Fruit fly (Drosophila melanogaster) whole organism, embryonic: ENCODE results near the gene CG13658.

Experiments
- Antp ChIP-seq: fragments of 200-800 bp; sonication (Bioruptor generic); optimal IDR thresholded peaks from 3 replicates; lab custom pipeline; 2016; ENCODE audit warnings: missing biosample characterization, missing genetic modification characterization
- CG10565 ChIP-seq: fragments of 200-800 bp; sonication (Bioruptor generic); optimal IDR thresholded peaks from 3 replicates; lab custom pipeline; 2016; ENCODE audit warnings: missing biosample characterization, mild to moderate bottlenecking, missing genetic modification characterization
- CG1233 ChIP-seq: fragments of 200-800 bp; sonication (Bioruptor generic); optimal IDR thresholded peaks from 4 replicates; lab custom pipeline; 2018; ENCODE audit warnings: missing biosample characterization, mild to moderate bottlenecking, missing genetic modification characterization
- CG13123 ChIP-seq: fragments of 200-800 bp; sonication (Bioruptor generic); optimal IDR thresholded peaks from 2 replicates; lab custom pipeline; 2016; ENCODE audit warnings: missing biosample characterization, missing genetic modification characterization
- CG14710 ChIP-seq: fragments of 200-800 bp; sonication (Bioruptor generic); optimal IDR thresholded peaks from 3 replicates; lab custom pipeline; 2019; ENCODE audit warnings: missing biosample characterization, mild to moderate bottlenecking, missing genetic modification characterization, moderate library complexity
- CG14965 ChIP-seq: fragments of 200-800 bp; sonication (Bioruptor generic); optimal IDR thresholded peaks from 2 replicates; lab custom pipeline; 2016; ENCODE audit warnings: missing biosample characterization, missing genetic modification characterization, borderline replicate concordance
- CG15269 ChIP-seq: fragments of 200-800 bp; sonication (Bioruptor generic); optimal IDR thresholded peaks from 2 replicates; lab custom pipeline; 2018; ENCODE audit warnings: missing biosample characterization, mild to moderate bottlenecking, missing genetic modification characterization, moderate library complexity
- CG1529 ChIP-seq: fragments of 200-800 bp; sonication (Bioruptor generic); optimal IDR thresholded peaks from 3 replicates; lab custom pipeline; 2018; ENCODE audit warnings: missing biosample characterization, missing genetic modification characterization
- CG15479 ChIP-seq: fragments of 200-800 bp; sonication (Bioruptor generic); optimal IDR thresholded peaks from 3 replicates; lab custom pipeline; 2019; ENCODE audit warnings: missing biosample characterization, mild to moderate bottlenecking, missing genetic modification characterization, moderate library complexity
- CG15514 ChIP-seq: fragments of 200-800 bp; sonication (Bioruptor generic); optimal IDR thresholded peaks from 3 replicates; lab custom pipeline; 2017; ENCODE audit warnings: missing biosample characterization, missing genetic modification characterization, mild to moderate bottlenecking, moderate library complexity, missing genetic modification reagents
- CG16863 ChIP-seq: fragments of 200-800 bp; sonication (Bioruptor generic); optimal IDR thresholded peaks from 3 replicates; lab custom pipeline; 2016; ENCODE audit warnings: missing biosample characterization, missing genetic modification characterization
- CG17802 ChIP-seq: fragments of 200-800 bp; sonication (Bioruptor generic); optimal IDR thresholded peaks from 2 replicates; lab custom pipeline; 2018; ENCODE audit warnings: missing biosample characterization, mild to moderate bottlenecking, missing genetic modification characterization, moderate library complexity
- CG18619 ChIP-seq: fragments of 200-800 bp; sonication (Bioruptor generic); optimal IDR thresholded peaks from 3 replicates; lab custom pipeline; 2017; ENCODE audit warnings: missing biosample characterization, mild to moderate bottlenecking, missing genetic modification characterization
- CG4282 ChIP-seq: fragments of 200-800 bp; sonication (Bioruptor generic); optimal IDR thresholded peaks from 2 replicates; lab custom pipeline; 2016; ENCODE audit warnings: missing biosample characterization, missing genetic modification characterization
- CG4707 ChIP-seq: fragments of 200-800 bp; sonication (Bioruptor generic); optimal IDR thresholded peaks from 2 replicates; lab custom pipeline; 2018; ENCODE audit warnings: missing biosample characterization, mild to moderate bottlenecking, missing genetic modification characterization, moderate library complexity
- CG7357 ChIP-seq: fragments of 200-800 bp; sonication (Bioruptor generic); IDR thresholded peaks from 3 replicates; pipeline ENCODE4 v1.3.6; 2022; ENCODE audit warnings: missing biosample characterization, missing genetic modification characterization
- CG8089 ChIP-seq: fragments of 200-800 bp; sonication (Bioruptor generic); optimal IDR thresholded peaks from 3 replicates; lab custom pipeline; 2016; ENCODE audit warnings: missing biosample characterization, missing genetic modification characterization
- CG8290 ChIP-seq, 3 experiments: fragments of 200-800 bp; sonication (Bioruptor generic); optimal IDR thresholded peaks; 2 replicates each; lab custom pipeline; 2016 to 2019; ENCODE audit warnings: missing biosample characterization in 3 of 3, missing genetic modification characterization in 3 of 3, mild to moderate bottlenecking in 2 of 3, moderate library complexity in 1 of 3
- CG8478 ChIP-seq: fragments of >200 bp; optimal IDR thresholded peaks from 2 replicates; lab custom pipeline; 2018
- CoRest ChIP-seq: fragments of 200-800 bp; sonication (Bioruptor generic); optimal IDR thresholded peaks from 3 replicates; lab custom pipeline; 2018; ENCODE audit warnings: missing biosample characterization, mild to moderate bottlenecking, missing genetic modification characterization, moderate library complexity
- CrebB ChIP-seq: fragments of 200-800 bp; sonication (Bioruptor generic); optimal IDR thresholded peaks from 3 replicates; lab custom pipeline; 2018; ENCODE audit warnings: missing biosample characterization, mild to moderate bottlenecking, missing genetic modification characterization
- D19A ChIP-seq: fragments of 200-800 bp; optimal IDR thresholded peaks from 3 replicates; lab custom pipeline; 2019; ENCODE audit warnings: missing biosample characterization, mild to moderate bottlenecking, missing genetic modification characterization, moderate library complexity
- Deaf1 ChIP-seq: fragments of 200-800 bp; optimal IDR thresholded peaks from 3 replicates; lab custom pipeline; 2019; ENCODE audit warnings: missing biosample characterization, mild to moderate bottlenecking, missing genetic modification characterization, moderate library complexity
- MTF-1 ChIP-seq: fragments of 200-800 bp; sonication (Bioruptor generic); optimal IDR thresholded peaks from 2 replicates; lab custom pipeline; 2018; ENCODE audit warnings: missing biosample characterization, mild to moderate bottlenecking, missing genetic modification characterization, borderline replicate concordance
- PHDP ChIP-seq: fragments of 200-800 bp; sonication (Bioruptor generic); optimal IDR thresholded peaks from 3 replicates; lab custom pipeline; 2018; ENCODE audit warnings: missing biosample characterization, mild to moderate bottlenecking, missing genetic modification characterization, moderate library complexity
- Rfx ChIP-seq: fragments of 200-800 bp; sonication (Bioruptor generic); IDR thresholded peaks from 2 replicates; pipeline ENCODE4 v1.3.6; 2022; ENCODE audit warnings: missing biosample characterization, missing genetic modification characterization
- Taf1 ChIP-seq: fragments of 200-800 bp; sonication (Bioruptor generic); IDR thresholded peaks from 2 replicates; pipeline ENCODE4 v1.3.6; 2022; ENCODE audit warnings: missing biosample characterization, missing genetic modification characterization
- Tbp ChIP-seq: fragments of >200 bp; optimal IDR thresholded peaks from 2 replicates; lab custom pipeline; 2018; ENCODE audit warnings: missing biosample characterization, missing genetic modification characterization
- ab ChIP-seq: fragments of 200-800 bp; sonication (Bioruptor generic); optimal IDR thresholded peaks from 2 replicates; lab custom pipeline; 2016; ENCODE audit warnings: missing biosample characterization, missing genetic modification characterization
- ash1 ChIP-seq: fragments of 200-800 bp; sonication (Bioruptor generic); optimal IDR thresholded peaks from 2 replicates; lab custom pipeline; 2018; ENCODE audit warnings: missing biosample characterization, mild to moderate bottlenecking, missing genetic modification characterization
- az2 ChIP-seq: fragments of 200-800 bp; sonication (Bioruptor generic); optimal IDR thresholded peaks from 3 replicates; lab custom pipeline; 2016; ENCODE audit warnings: missing biosample characterization, missing genetic modification characterization
- bab2 ChIP-seq: fragments of 200-800 bp; sonication (Bioruptor generic); optimal IDR thresholded peaks from 2 replicates; lab custom pipeline; 2016; ENCODE audit warnings: missing biosample characterization, missing genetic modification characterization
- cato ChIP-seq: fragments of 200-800 bp; sonication (Bioruptor generic); optimal IDR thresholded peaks from 2 replicates; lab custom pipeline; 2016; ENCODE audit warnings: missing biosample characterization, missing genetic modification characterization, borderline replicate concordance
- corto ChIP-seq: fragments of 200-800 bp; sonication (Bioruptor generic); optimal IDR thresholded peaks from 2 replicates; lab custom pipeline; 2016; ENCODE audit warnings: missing biosample characterization, mild to moderate bottlenecking, missing genetic modification characterization, moderate library complexity
- dpn ChIP-seq, 2 experiments: fragments of 200-800 bp; sonication (Bioruptor generic); optimal IDR thresholded peaks; 3 replicates each; lab custom pipeline; 2016; ENCODE audit warnings: missing biosample characterization in 2 of 2, missing genetic modification characterization in 2 of 2
- en ChIP-seq: fragments of 200-800 bp; sonication (Bioruptor generic); optimal IDR thresholded peaks from 2 replicates; lab custom pipeline; 2016; ENCODE audit warnings: missing biosample characterization, missing genetic modification characterization
- fd102C ChIP-seq: fragments of 200-800 bp; sonication (Bioruptor generic); optimal IDR thresholded peaks from 2 replicates; lab custom pipeline; 2018; ENCODE audit warnings: missing biosample characterization, mild to moderate bottlenecking, missing genetic modification characterization, moderate library complexity
- fru ChIP-seq: fragments of >200 bp; optimal IDR thresholded peaks from 2 replicates; lab custom pipeline; 2017
- grn ChIP-seq: fragments of 200-800 bp; sonication (Bioruptor generic); optimal IDR thresholded peaks from 3 replicates; lab custom pipeline; 2017; ENCODE audit warnings: missing biosample characterization, missing genetic modification characterization
- hbn ChIP-seq: fragments of 200-800 bp; sonication (Bioruptor generic); IDR thresholded peaks from 2 replicates; pipeline ENCODE4 v1.3.6; 2022; ENCODE audit warnings: missing biosample characterization, missing genetic modification characterization; ENCODE audit not compliant: partially characterized antibody
- mirr ChIP-seq: fragments of 200-800 bp; sonication (Bioruptor generic); optimal IDR thresholded peaks from 3 replicates; lab custom pipeline; 2018; ENCODE audit warnings: missing biosample characterization, mild to moderate bottlenecking, missing genetic modification characterization
- nerfin-1 ChIP-seq: fragments of 200-800 bp; sonication (Bioruptor generic); optimal IDR thresholded peaks from 3 replicates; lab custom pipeline; 2019; ENCODE audit warnings: missing biosample characterization, mild to moderate bottlenecking, missing genetic modification characterization, moderate library complexity
- pho ChIP-seq: fragments of 200-800 bp; sonication (Bioruptor generic); optimal IDR thresholded peaks from 2 replicates; lab custom pipeline; 2016; ENCODE audit warnings: missing biosample characterization, missing genetic modification characterization
- phol ChIP-seq: fragments of 200-800 bp; sonication (Bioruptor generic); optimal IDR thresholded peaks from 3 replicates; lab custom pipeline; 2018; ENCODE audit warnings: missing biosample characterization, mild to moderate bottlenecking, missing genetic modification characterization, moderate library complexity
- ro ChIP-seq: fragments of 200-800 bp; sonication (Bioruptor generic); IDR thresholded peaks from 2 replicates; pipeline ENCODE4 v1.3.6; 2022; ENCODE audit warnings: missing biosample characterization, missing genetic modification characterization
- sim ChIP-seq: fragments of 200-800 bp; sonication (Bioruptor generic); IDR thresholded peaks from 2 replicates; pipeline ENCODE4 v1.3.6; 2022; ENCODE audit warnings: missing biosample characterization, missing genetic modification characterization
- stwl ChIP-seq: fragments of 200-800 bp; sonication (Bioruptor generic); optimal IDR thresholded peaks from 3 replicates; lab custom pipeline; 2018; ENCODE audit warnings: missing biosample characterization, mild to moderate bottlenecking, missing genetic modification characterization, moderate library complexity
- tap ChIP-seq: fragments of 200-800 bp; optimal IDR thresholded peaks from 3 replicates; lab custom pipeline; 2019; ENCODE audit warnings: missing biosample characterization, mild to moderate bottlenecking, missing genetic modification characterization, moderate library complexity
- tin ChIP-seq: fragments of 200-800 bp; sonication (Bioruptor generic); optimal IDR thresholded peaks from 3 replicates; lab custom pipeline; 2016; ENCODE audit warnings: missing biosample characterization, missing genetic modification characterization
- zen ChIP-seq: fragments of 200-800 bp; sonication (Bioruptor generic); optimal IDR thresholded peaks from 3 replicates; lab custom pipeline; 2018; ENCODE audit warnings: missing biosample characterization, mild to moderate bottlenecking, missing genetic modification characterization, moderate library complexity
- zf30C ChIP-seq: fragments of 200-800 bp; sonication (Bioruptor generic); optimal IDR thresholded peaks from 3 replicates; lab custom pipeline; 2018; ENCODE audit warnings: missing biosample characterization, mild to moderate bottlenecking, missing genetic modification characterization

The CG13658 gene

dm6 chr3R:25262322-25262761 lies 24.9 kb upstream of the CG13658 start, which contains the start of the genes Kdsr and CG11858 (continued):
- TF ChIP-seq CG15269 (tag; lab: Kevin White, UChicago) (no peak), CG8478 (lab: Kevin White, UChicago) (no peak), CG15479 (GFP tag; lab: Kevin White, UChicago) (no peak), mirr (GFP tag; lab: Kevin White, UChicago) (no peak), CrebB (tag; lab: Kevin White, UChicago) (peak; percentile 44), CG14710 (tag; lab: Kevin White, UChicago) (peak; percentile 68), CG13123 (GFP tag; lab: Kevin White, UChicago) (peak; percentile 6), CG4282 (GFP tag; lab: Kevin White, UChicago) (no peak), CoRest (tag; lab: Kevin White, UChicago) (peak; percentile 71), ash1 (GFP tag; lab: Kevin White, UChicago) (no peak), en (GFP tag; lab: Kevin White, UChicago) (no peak), pho (GFP tag; lab: Kevin White, UChicago) (peak; percentile 57), hbn (GFP tag; lab: Robert Waterston, UW) (peak; percentile 35; the same call in 1 of the 2 replicates), Taf1 (GFP tag; lab: Robert Waterston, UW) (peak; percentile 52), fru (lab: Kevin White, UChicago) (no peak), bab2 (GFP tag; lab: Kevin White, UChicago) (peak; percentile 40), phol (tag; lab: Kevin White, UChicago) (peak; percentile 75), CG7357 (GFP tag; lab: Robert Waterston, UW) (peak; percentile 53; the same call in 1 of the 3 replicates), sim (0 out of 2 replicates have a peak, but pooled peaks have one; percentile 17), PHDP (peak; percentile 75), D19A (tag; lab: Kevin White, UChicago) (no peak), CG14965 (GFP tag; lab: Kevin White, UChicago) (no peak), cato (GFP tag; lab: Kevin White, UChicago) (no peak), CG8089 (GFP tag; lab: Kevin White, UChicago) (no peak), CG15514 (GFP tag; lab: Kevin White, UChicago) (peak; percentile 69), CG8290 (GFP tag; optimal IDR thresholded peaks at IDR 0.05; lab: Kevin White, UChicago) (peak; percentile 1), CG8290 (tag; optimal IDR thresholded peaks at IDR 0.05; lab: Kevin White, UChicago) (peak in 1 of 2 experiments; percentile 14), ro (GFP tag; lab: Robert Waterston, UW) (no peak), CG4707 (GFP tag; lab: Kevin White, UChicago) (no peak), zen (tag; lab: Kevin White, UChicago) (peak; percentile 51), CG16863 (GFP tag; lab: Kevin White, UChicago) (peak; percentile 15), CG1233 (GFP tag; lab: Kevin White, UChicago) (peak; percentile 25), CG18619 (peak; percentile 25), corto (GFP tag; lab: Kevin White, UChicago) (no peak), nerfin-1 (tag; lab: Kevin White, UChicago) (peak; percentile 28), zf30C (GFP tag; lab: Kevin White, UChicago) (no peak), fd102C (GFP tag; lab: Kevin White, UChicago) (no peak), tap (no peak), Tbp (GFP tag; lab: Kevin White, UChicago) (no peak), Antp (GFP tag; lab: Kevin White, UChicago) (peak; percentile 28), ab (GFP tag; lab: Kevin White, UChicago) (no peak), CG1529 (GFP tag; lab: Kevin White, UChicago) (no peak), Deaf1 (tag; lab: Kevin White, UChicago) (no peak), Rfx (peak; percentile 85), CG10565 (no peak), dpn (GFP tag; optimal IDR thresholded peaks at IDR 0.05; lab: Kevin White, UChicago) (peak; percentile 56 to 57), grn (GFP tag; lab: Kevin White, UChicago) (peak; percentile 73), az2 (GFP tag; lab: Kevin White, UChicago) (peak; percentile 52), MTF-1 (GFP tag; lab: Kevin White, UChicago) (no peak), tin (GFP tag; lab: Kevin White, UChicago) (peak; percentile 34), stwl (tag; lab: Kevin White, UChicago) (peak; percentile 9), CG17802 (tag; lab: Kevin White, UChicago) (peak; percentile 45)
